Fruit fly (Drosophila melanogaster) S2 (cell line): ENCODE measurements around the gene Cpr76Bd.

Experiments
- CG8478 ChIP-seq: fragments of >200 bp; optimal IDR thresholded peaks from 2 replicates; lab custom pipeline; 2018
- CTCF ChIP-seq, 2 experiments: fragments of >200 bp; optimal IDR thresholded peaks; 2 replicates each; lab custom pipeline; 2018

DNA sequence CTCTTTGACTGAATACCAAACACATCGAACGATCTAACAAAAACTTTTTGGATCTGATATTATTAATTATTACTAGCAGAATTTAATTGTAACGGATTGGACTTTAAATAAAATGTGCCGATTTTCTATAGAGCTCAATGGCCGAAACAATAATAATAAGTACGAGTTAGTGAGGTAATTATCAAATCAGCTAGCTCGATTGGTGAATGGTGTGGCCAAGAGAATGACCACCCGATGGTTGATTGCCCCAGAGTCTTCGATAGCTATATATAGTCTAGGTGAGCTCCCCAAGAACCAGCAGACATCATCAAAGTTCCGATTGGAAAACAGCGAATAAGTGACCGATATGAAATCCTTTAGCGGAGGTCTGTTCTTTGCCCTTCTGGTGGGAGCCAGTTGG lies 13.2 kb upstream of the Cpr76Bd start, which contains the start of gene Cpr76Bb:
- TF ChIP-seq CTCF (optimal IDR thresholded peaks at IDR 0.05; lab: Kevin White, UChicago), result no peak
- no peak for TF ChIP-seq CG8478 (lab: Kevin White, UChicago)
